Worm (Caenorhabditis elegans) whole organism, early embryonic: ENCODE data around the gene str-30.

ENCODE experiments used
- F13C5.2 ChIP-seq: sonication (generic microtip); optimal IDR thresholded peaks from 2 replicates; lab custom pipeline; 2017; ENCODE audit warnings: mild to moderate bottlenecking, missing genetic modification characterization, inconsistent platforms, missing compliant biosample characterization
- ama-1 ChIP-seq: fragments of 150-350 bp; optimal IDR thresholded peaks from 2 replicates; lab custom pipeline; 2014
- ceh-13 ChIP-seq: fragments of 200-800 bp; sonication (Bioruptor generic); optimal IDR thresholded peaks from 2 replicates; lab custom pipeline; 2018; ENCODE audit warnings: mild to moderate bottlenecking, missing genetic modification characterization, missing compliant biosample characterization
- flt-1 ChIP-seq: fragments of 200-800 bp; sonication (Bioruptor generic); IDR thresholded peaks from 2 replicates; pipeline ENCODE4 v1.3.6; 2022; ENCODE audit warnings: missing genetic modification characterization, missing compliant biosample characterization
- hmbx-1 ChIP-seq: sonication (generic microtip); optimal IDR thresholded peaks from 2 replicates; lab custom pipeline; 2016; ENCODE audit warnings: mild to moderate bottlenecking, missing genetic modification characterization, missing compliant biosample characterization
- hmg-4 ChIP-seq: fragments of 200-800 bp; sonication (Bioruptor generic); optimal IDR thresholded peaks from 2 replicates; lab custom pipeline; 2018; ENCODE audit warnings: mild to moderate bottlenecking, missing genetic modification characterization, missing compliant biosample characterization
- pes-1 ChIP-seq: fragments of 200-800 bp; sonication (Bioruptor generic); IDR thresholded peaks from 2 replicates; pipeline ENCODE4 v1.3.6; 2022; ENCODE audit warnings: missing genetic modification reagents, missing genetic modification characterization, missing compliant biosample characterization
- tbx-37 ChIP-seq: fragments of 200-800 bp; sonication (Bioruptor generic); conservative IDR thresholded peaks from 2 replicates; pipeline ENCODE4 v1.3.6; 2022; ENCODE audit warnings: missing genetic modification reagents, missing genetic modification characterization, missing compliant biosample characterization
- tra-4 ChIP-seq: sonication (generic microtip); optimal IDR thresholded peaks from 2 replicates; lab custom pipeline; 2017; ENCODE audit warnings: missing genetic modification characterization, missing compliant biosample characterization

DNA sequence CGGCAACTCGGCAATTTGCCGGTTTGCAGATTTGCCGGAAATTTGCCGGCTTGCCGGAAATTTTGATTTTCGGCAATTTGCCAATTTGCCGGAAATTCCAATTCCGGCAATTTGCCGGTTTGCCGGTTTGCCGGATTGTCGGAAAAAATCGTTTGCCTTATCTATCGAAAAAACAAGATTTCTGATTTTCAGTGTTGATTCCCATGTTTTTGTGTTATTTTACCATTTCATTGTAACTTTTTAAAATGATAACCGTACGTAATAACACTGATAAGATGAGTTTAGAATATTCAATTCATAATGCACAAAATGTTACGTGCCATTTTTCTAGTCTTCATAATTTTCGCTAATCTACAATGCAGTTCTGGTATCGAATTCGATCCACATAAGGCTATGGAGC is 36.0 kb downstream of the str-30 start, which contains the start of gene oac-55:
- TF ChIP-seq tra-4 (tag; lab: Kevin White, UChicago) (no peak), ceh-13 (GFP tag; lab: Kevin White, UChicago) (no peak), hmbx-1 (tag; lab: Kevin White, UChicago) (no peak), hmg-4 (no peak), F13C5.2 (no peak), pes-1 (no peak), ama-1 (lab: Kevin White, UChicago) (no peak), tbx-37 (GFP tag; lab: Robert Waterston, UW) (no peak), flt-1 (GFP tag; lab: Robert Waterston, UW) (no peak)
